Worm (Caenorhabditis elegans) whole organism, mixed stage, embryonic: ENCODE data around the gene T01C8.2.

ENCODE experiments used
- M03D4.4 ChIP-seq: sonication (generic microtip); optimal IDR thresholded peaks from 2 replicates; lab custom pipeline; 2017; ENCODE audit warnings: mild to moderate bottlenecking, missing genetic modification characterization, missing compliant biosample characterization
- bed-3 ChIP-seq: fragments of 200-800 bp; sonication (Bioruptor generic); optimal IDR thresholded peaks from 3 replicates; lab custom pipeline; 2018; ENCODE audit warnings: mild to moderate bottlenecking, missing genetic modification characterization, moderate library complexity, missing compliant biosample characterization
- ceh-39 ChIP-seq: fragments of 150-350 bp; optimal IDR thresholded peaks from 2 replicates; lab custom pipeline; 2014; ENCODE audit warnings: missing biosample characterization, missing genetic modification characterization
- ceh-43 ChIP-seq: fragments of 200-800 bp; sonication (Bioruptor generic); optimal IDR thresholded peaks from 2 replicates; lab custom pipeline; 2018; ENCODE audit warnings: mild to moderate bottlenecking, missing genetic modification characterization, moderate library complexity, missing compliant biosample characterization
- ceh-83 ChIP-seq: fragments of 200-800 bp; sonication (Bioruptor generic); optimal IDR thresholded peaks from 2 replicates; lab custom pipeline; 2018; ENCODE audit warnings: mild to moderate bottlenecking, missing genetic modification characterization, missing compliant biosample characterization
- ces-1 ChIP-seq: fragments of 150-350 bp; optimal IDR thresholded peaks from 2 replicates; lab custom pipeline; 2014; ENCODE audit warnings: missing biosample characterization, missing genetic modification reagents, missing genetic modification characterization
- cnd-1 ChIP-seq: fragments of 200-800 bp; sonication (Bioruptor generic); optimal IDR thresholded peaks from 2 replicates; lab custom pipeline; 2018; ENCODE audit warnings: mild to moderate bottlenecking, missing genetic modification characterization, missing compliant biosample characterization
- drap-1 ChIP-seq: fragments of 200-800 bp; sonication (Bioruptor generic); optimal IDR thresholded peaks from 3 replicates; lab custom pipeline; 2018; ENCODE audit warnings: mild to moderate bottlenecking, missing genetic modification characterization, missing compliant biosample characterization
- elt-1 ChIP-seq: sonication (generic microtip); optimal IDR thresholded peaks from 2 replicates; lab custom pipeline; 2017; ENCODE audit warnings: missing genetic modification characterization, mild to moderate bottlenecking, missing compliant biosample characterization, antibody characterized with exemption, moderate library complexity, borderline replicate concordance; ENCODE audit not compliant: insufficient read depth
- elt-3 ChIP-seq: fragments of 150-350 bp; optimal IDR thresholded peaks from 2 replicates; lab custom pipeline; 2014; ENCODE audit warnings: missing biosample characterization, missing genetic modification characterization
- flh-1 ChIP-seq: fragments of 200-800 bp; sonication (Bioruptor generic); optimal IDR thresholded peaks from 2 replicates; lab custom pipeline; 2018; ENCODE audit warnings: mild to moderate bottlenecking, missing genetic modification characterization, moderate library complexity, missing compliant biosample characterization
- ham-2 ChIP-seq: fragments of 200-800 bp; sonication (Bioruptor generic); optimal IDR thresholded peaks from 2 replicates; lab custom pipeline; 2018; ENCODE audit warnings: mild to moderate bottlenecking, missing genetic modification characterization, missing compliant biosample characterization
- hlh-1 ChIP-seq: fragments of 150-350 bp; optimal IDR thresholded peaks from 2 replicates; lab custom pipeline; 2014; ENCODE audit warnings: missing biosample characterization, missing genetic modification reagents, missing genetic modification characterization
- lin-13 ChIP-seq: fragments of 150-350 bp; optimal IDR thresholded peaks from 2 replicates; lab custom pipeline; 2014; ENCODE audit warnings: missing biosample characterization, missing genetic modification characterization
- lin-32 ChIP-seq: fragments of 200-800 bp; sonication (Bioruptor generic); optimal IDR thresholded peaks from 2 replicates; lab custom pipeline; 2018; ENCODE audit warnings: mild to moderate bottlenecking, missing genetic modification characterization, missing compliant biosample characterization
- lsy-2 ChIP-seq: fragments of 150-350 bp; optimal IDR thresholded peaks from 2 replicates; lab custom pipeline; 2014; ENCODE audit warnings: missing biosample characterization, missing genetic modification characterization
- mab-5 ChIP-seq: fragments of 150-350 bp; optimal IDR thresholded peaks from 2 replicates; lab custom pipeline; 2014; ENCODE audit warnings: missing biosample characterization, missing genetic modification characterization
- mep-1 ChIP-seq: fragments of 150-350 bp; optimal IDR thresholded peaks from 2 replicates; lab custom pipeline; 2017; ENCODE audit warnings: missing biosample characterization, missing genetic modification reagents, missing genetic modification characterization, inconsistent platforms
- mls-2 ChIP-seq: sonication (generic microtip); optimal IDR thresholded peaks from 2 replicates; lab custom pipeline; 2016; ENCODE audit warnings: mild to moderate bottlenecking, missing genetic modification characterization, moderate library complexity, missing compliant biosample characterization
- nhr-12 ChIP-seq: fragments of 150-350 bp; optimal IDR thresholded peaks from 2 replicates; lab custom pipeline; 2014; ENCODE audit warnings: missing biosample characterization, missing genetic modification characterization
- nhr-2 ChIP-seq: fragments of 150-350 bp; optimal IDR thresholded peaks from 2 replicates; lab custom pipeline; 2014; ENCODE audit warnings: missing biosample characterization, missing genetic modification characterization
- nhr-237 ChIP-seq: fragments of 150-350 bp; optimal IDR thresholded peaks from 2 replicates; lab custom pipeline; 2014; ENCODE audit warnings: missing biosample characterization, missing genetic modification characterization
- nhr-28 ChIP-seq: fragments of 150-350 bp; optimal IDR thresholded peaks from 2 replicates; lab custom pipeline; 2014; ENCODE audit warnings: missing biosample characterization, missing genetic modification characterization
- nhr-76 ChIP-seq: sonication (generic microtip); optimal IDR thresholded peaks from 2 replicates; lab custom pipeline; 2017; ENCODE audit warnings: missing biosample characterization, missing genetic modification characterization
- sem-2 ChIP-seq: fragments of 200-800 bp; sonication (Bioruptor generic); optimal IDR thresholded peaks from 2 replicates; lab custom pipeline; 2018; ENCODE audit warnings: mild to moderate bottlenecking, missing genetic modification characterization, missing compliant biosample characterization
- snpc-4 ChIP-seq: fragments of 150-350 bp; optimal IDR thresholded peaks from 2 replicates; lab custom pipeline; 2014; ENCODE audit warnings: missing biosample characterization, missing genetic modification characterization
- sptf-1 ChIP-seq: sonication (generic microtip); optimal IDR thresholded peaks from 2 replicates; lab custom pipeline; 2017; ENCODE audit warnings: mild to moderate bottlenecking, missing genetic modification characterization, moderate library complexity, missing compliant biosample characterization
- tbx-8 ChIP-seq: fragments of 200-800 bp; sonication (Bioruptor generic); optimal IDR thresholded peaks from 2 replicates; lab custom pipeline; 2018; ENCODE audit warnings: mild to moderate bottlenecking, missing genetic modification characterization, moderate library complexity, missing compliant biosample characterization
- unc-120 ChIP-seq: sonication (generic microtip); optimal IDR thresholded peaks from 2 replicates; lab custom pipeline; 2017; ENCODE audit warnings: missing genetic modification characterization, missing compliant biosample characterization; ENCODE audit not compliant: poor library complexity, severe bottlenecking
- unc-39 ChIP-seq: fragments of 150-350 bp; optimal IDR thresholded peaks from 2 replicates; lab custom pipeline; 2014; ENCODE audit warnings: missing biosample characterization, missing genetic modification characterization
- unc-62 ChIP-seq: fragments of 150-350 bp; optimal IDR thresholded peaks from 2 replicates; lab custom pipeline; 2014; ENCODE audit warnings: missing biosample characterization, missing genetic modification reagents, missing genetic modification characterization
- zip-8 ChIP-seq: fragments of 150-350 bp; optimal IDR thresholded peaks from 2 replicates; lab custom pipeline; 2014; ENCODE audit warnings: missing biosample characterization, missing genetic modification characterization
- ztf-11 ChIP-seq: fragments of 150-350 bp; optimal IDR thresholded peaks from 2 replicates; lab custom pipeline; 2014; ENCODE audit warnings: missing biosample characterization, missing genetic modification characterization

The T01C8.2 gene

ce11 chrX:16803545-16803944, 17.3 kb downstream of the T01C8.2 start:
- no peak for TF ChIP-seq cnd-1 (tag; lab: Kevin White, UChicago)
- no peak for TF ChIP-seq zip-8 (tag; lab: Kevin White, UChicago)
- TF ChIP-seq ztf-11 (tag; lab: Kevin White, UChicago), result no peak
- no peak for TF ChIP-seq ceh-83 (GFP tag; lab: Kevin White, UChicago)
- TF ChIP-seq ceh-39 (tag; lab: Kevin White, UChicago), result no peak
- TF ChIP-seq ceh-43 (GFP tag; lab: Kevin White, UChicago), result no peak
- TF ChIP-seq mep-1 (tag; lab: Kevin White, UChicago), result no peak
- no peak for TF ChIP-seq sem-2 (GFP tag; lab: Kevin White, UChicago)
- no peak for TF ChIP-seq nhr-12
- TF ChIP-seq snpc-4, result no peak
- no peak for TF ChIP-seq bed-3 (GFP tag; lab: Kevin White, UChicago)
- no peak for TF ChIP-seq nhr-237
- TF ChIP-seq mls-2 (tag; lab: Kevin White, UChicago), result no peak
- TF ChIP-seq nhr-28 (tag; lab: Kevin White, UChicago), result no peak
- no peak for TF ChIP-seq nhr-2 (tag; lab: Kevin White, UChicago)
- no peak for TF ChIP-seq ces-1 (GFP tag; lab: Kevin White, UChicago)

- no peak for TF ChIP-seq cnd-1 (tag; lab: Kevin White, UChicago)
- TF ChIP-seq lsy-2 (tag; lab: Kevin White, UChicago), result no peak
- TF ChIP-seq mab-5 (tag; lab: Kevin White, UChicago), result no peak
- TF ChIP-seq nhr-28 (tag; lab: Kevin White, UChicago), result no peak
- no peak for TF ChIP-seq nhr-2 (tag; lab: Kevin White, UChicago)
Measured at ce11 chrX:16807015-16807414, 20.8 kb downstream of the T01C8.2 start, which contains the start of gene mec-4. mec-4 (minus strand) TSS chrX:16807115.

ce11 chrX:16808526-16808925, 22.3 kb downstream of the T01C8.2 start:
- TF ChIP-seq nhr-76 (no peak), nhr-12 (no peak), elt-3 (tag; lab: Kevin White, UChicago) (no peak), elt-1 (tag; lab: Kevin White, UChicago) (no peak)

- TF ChIP-seq ceh-39 (tag; lab: Kevin White, UChicago) (no peak), lsy-2 (tag; lab: Kevin White, UChicago) (no peak), nhr-28 (tag; lab: Kevin White, UChicago) (no peak), unc-39 (tag; lab: Kevin White, UChicago) (no peak), zip-8 (tag; lab: Kevin White, UChicago) (no peak), tbx-8 (GFP tag; lab: Kevin White, UChicago) (no peak), drap-1 (GFP tag; lab: Kevin White, UChicago) (no peak), M03D4.4 (no peak), ham-2 (no peak), sptf-1 (tag; lab: Kevin White, UChicago) (no peak), nhr-12 (no peak), elt-1 (tag; lab: Kevin White, UChicago) (no peak), nhr-76 (no peak), ceh-83 (GFP tag; lab: Kevin White, UChicago) (no peak), sem-2 (GFP tag; lab: Kevin White, UChicago) (no peak)
Measured at ce11 chrX:16809689-16810088, 23.5 kb downstream of the T01C8.2 start.

- peak; percentile 0 for TF ChIP-seq unc-62 (GFP tag; lab: Kevin White, UChicago)
- no peak for TF ChIP-seq ces-1 (GFP tag; lab: Kevin White, UChicago)
- peak; percentile 76 for TF ChIP-seq unc-120 (tag; lab: Kevin White, UChicago)
- peak; percentile 16 for TF ChIP-seq hlh-1 (tag; lab: Kevin White, UChicago)
Measured at ce11 chrX:16811974-16812373, 25.7 kb downstream of the T01C8.2 start.

- TF ChIP-seq ceh-43 (GFP tag; lab: Kevin White, UChicago) (no peak), unc-39 (tag; lab: Kevin White, UChicago) (no peak), nhr-237 (no peak), cnd-1 (tag; lab: Kevin White, UChicago) (no peak), lin-32 (GFP tag; lab: Kevin White, UChicago) (no peak), lin-13 (tag; lab: Kevin White, UChicago) (no peak), nhr-76 (no peak), flh-1 (GFP tag; lab: Kevin White, UChicago) (no peak), nhr-2 (tag; lab: Kevin White, UChicago) (no peak), sptf-1 (tag; lab: Kevin White, UChicago) (no peak), snpc-4 (no peak), elt-1 (tag; lab: Kevin White, UChicago) (no peak), nhr-28 (tag; lab: Kevin White, UChicago) (no peak)
Measured at ce11 chrX:16813148-16813547, 26.9 kb downstream of the T01C8.2 start.
